Worm (Caenorhabditis elegans): Measurements from ENCODE around the gene gldi-3.

gldi-3 gene

DNA sequence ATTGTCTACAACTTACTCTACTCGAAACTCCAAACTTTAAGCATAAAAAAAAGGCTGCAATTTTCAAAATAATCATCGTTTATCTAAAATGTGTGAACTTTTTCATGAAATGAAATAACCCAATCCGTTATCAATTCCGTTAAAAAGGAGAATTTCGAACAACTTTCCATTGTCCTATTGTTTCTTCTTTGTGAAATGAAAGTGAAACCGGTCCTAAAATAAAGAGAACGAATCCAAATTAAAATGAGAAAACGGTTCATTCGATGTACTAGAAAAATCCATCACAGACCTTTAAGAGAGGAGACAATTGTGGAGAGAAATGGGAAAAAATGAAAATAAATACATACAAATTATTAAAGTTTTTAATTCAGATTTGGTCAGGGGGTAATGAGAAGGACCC lies 15.8 kb upstream of the gldi-3 start, which contains the start of gene C01G6.9:
Gene C01G6.9 (minus strand): TSS at position 141 of the 400 bp plus-strand sequence.
- TF ChIP-seq Y53G8AR.9 (GFP tag; conservative IDR thresholded peaks at IDR 0.05), result no peak
- no peak for TF ChIP-seq aptf-3 (GFP tag; IDR thresholded peaks at IDR 0.05)
- TF ChIP-seq ceh-58 (GFP tag; IDR thresholded peaks at IDR 0.05), result no peak
- TF ChIP-seq let-607 (tag; optimal IDR thresholded peaks at IDR 0.05), result no peak
- TF ChIP-seq F23B12.7 (tag; optimal IDR thresholded peaks at IDR 0.05; ENCODE audit: insufficient read depth), result no peak
- no peak for TF ChIP-seq mes-4 (tag; optimal IDR thresholded peaks at IDR 0.05)
- TF ChIP-seq lsy-27 (tag; optimal IDR thresholded peaks at IDR 0.05; ENCODE audit: borderline replicate concordance, insufficient read depth), result no peak
- TF ChIP-seq mxl-1 (tag; optimal IDR thresholded peaks at IDR 0.05), result no peak
- no peak for TF ChIP-seq snpc-1.1 (tag; optimal IDR thresholded peaks at IDR 0.05; ENCODE audit: insufficient read depth)
- TF ChIP-seq Y67H2A.10 (GFP tag; conservative IDR thresholded peaks at IDR 0.05), result no peak
- no peak for TF ChIP-seq hrde-1 (tag; optimal IDR thresholded peaks at IDR 0.05; ENCODE audit: borderline replicate concordance)
- TF ChIP-seq let-526 (GFP tag; IDR thresholded peaks at IDR 0.05), result no peak
- TF ChIP-seq F37B4.10 (GFP tag; IDR thresholded peaks at IDR 0.05), result no peak
- TF ChIP-seq madf-8 (GFP tag; conservative IDR thresholded peaks at IDR 0.05), result no peak
- TF ChIP-seq xnd-1 (tag; optimal IDR thresholded peaks at IDR 0.05), result no peak
- TF ChIP-seq atf-7 (tag; optimal IDR thresholded peaks at IDR 0.05), result no peak
- TF ChIP-seq nhr-90 (tag; optimal IDR thresholded peaks at IDR 0.05), result no peak

DNA sequence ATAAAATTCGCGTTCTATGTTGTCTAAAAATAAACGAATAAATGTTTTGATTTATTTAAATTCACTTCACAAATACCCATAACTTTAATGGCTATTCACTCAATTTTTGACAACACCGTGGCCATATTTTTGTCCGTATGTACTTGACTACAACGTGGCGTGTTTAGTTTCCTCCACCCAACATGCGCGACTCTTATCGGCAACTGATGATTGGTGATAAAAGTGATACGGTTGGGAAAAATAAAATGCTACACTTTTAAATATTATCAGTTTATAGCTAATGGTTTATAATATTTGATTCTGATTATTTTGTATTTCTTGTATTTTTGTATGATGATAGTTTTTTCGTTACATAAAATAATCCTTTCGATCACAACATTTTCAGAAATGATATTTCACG lies 11.7 kb upstream of the gldi-3 start, which contains the start of gene acs-7:
Gene acs-7 (plus strand): TSS at position 386 of the 400 bp plus-strand sequence.
- TF ChIP-seq F39B2.1 (GFP tag; IDR thresholded peaks at IDR 0.05) (no peak), let-607 (tag; optimal IDR thresholded peaks at IDR 0.05) (peak in 1 of 2 experiments; percentile 26), nhr-80 (tag; optimal IDR thresholded peaks at IDR 0.05) (peak; percentile 86)

DNA sequence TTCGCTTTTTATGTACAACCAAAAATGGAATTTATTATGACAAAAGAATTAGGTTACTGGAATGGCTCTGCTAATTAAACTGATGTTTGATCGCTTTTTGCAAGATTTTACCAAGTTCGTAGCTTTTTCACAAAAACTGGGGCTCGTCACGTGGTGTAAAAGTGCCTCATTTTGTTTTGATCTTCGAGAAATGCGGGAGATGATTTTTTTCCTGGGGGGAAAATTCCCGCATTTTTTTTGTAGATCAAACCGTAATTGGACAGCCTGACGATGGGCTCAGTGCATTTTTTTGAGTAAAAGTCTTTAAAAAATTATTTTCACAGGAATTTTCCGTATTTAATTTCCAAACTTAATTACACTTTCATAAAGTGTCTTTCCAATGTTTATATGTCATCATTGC lies 9.2 kb upstream of the gldi-3 start:
- TF ChIP-seq ekl-4 (GFP tag; IDR thresholded peaks at IDR 0.05) (peak; percentile 26; the same call in 1 of the 2 replicates), F33H1.4 (GFP tag; IDR thresholded peaks at IDR 0.05) (peak; percentile 49), efl-1 (GFP tag; optimal IDR thresholded peaks at IDR 0.05) (peak; percentile 73), hmg-1.2 (GFP tag; IDR thresholded peaks at IDR 0.05) (peak; percentile 23; the same call in 1 of the 2 replicates), dpl-1 (GFP tag; optimal IDR thresholded peaks at IDR 0.05) (peak; percentile 1), F37B4.10 (GFP tag; IDR thresholded peaks at IDR 0.05) (no peak), ceh-91 (GFP tag; IDR thresholded peaks at IDR 0.05) (peak; percentile 29; the same call in 1 of the 2 replicates), mes-4 (tag; optimal IDR thresholded peaks at IDR 0.05) (no peak), C17E4.6 (GFP tag; IDR thresholded peaks at IDR 0.05) (no peak), xnd-1 (tag; optimal IDR thresholded peaks at IDR 0.05) (peak; percentile 70), madf-8 (GFP tag; conservative IDR thresholded peaks at IDR 0.05) (peak; percentile 55), madf-6 (GFP tag; IDR thresholded peaks at IDR 0.05) (peak; percentile 85)

DNA sequence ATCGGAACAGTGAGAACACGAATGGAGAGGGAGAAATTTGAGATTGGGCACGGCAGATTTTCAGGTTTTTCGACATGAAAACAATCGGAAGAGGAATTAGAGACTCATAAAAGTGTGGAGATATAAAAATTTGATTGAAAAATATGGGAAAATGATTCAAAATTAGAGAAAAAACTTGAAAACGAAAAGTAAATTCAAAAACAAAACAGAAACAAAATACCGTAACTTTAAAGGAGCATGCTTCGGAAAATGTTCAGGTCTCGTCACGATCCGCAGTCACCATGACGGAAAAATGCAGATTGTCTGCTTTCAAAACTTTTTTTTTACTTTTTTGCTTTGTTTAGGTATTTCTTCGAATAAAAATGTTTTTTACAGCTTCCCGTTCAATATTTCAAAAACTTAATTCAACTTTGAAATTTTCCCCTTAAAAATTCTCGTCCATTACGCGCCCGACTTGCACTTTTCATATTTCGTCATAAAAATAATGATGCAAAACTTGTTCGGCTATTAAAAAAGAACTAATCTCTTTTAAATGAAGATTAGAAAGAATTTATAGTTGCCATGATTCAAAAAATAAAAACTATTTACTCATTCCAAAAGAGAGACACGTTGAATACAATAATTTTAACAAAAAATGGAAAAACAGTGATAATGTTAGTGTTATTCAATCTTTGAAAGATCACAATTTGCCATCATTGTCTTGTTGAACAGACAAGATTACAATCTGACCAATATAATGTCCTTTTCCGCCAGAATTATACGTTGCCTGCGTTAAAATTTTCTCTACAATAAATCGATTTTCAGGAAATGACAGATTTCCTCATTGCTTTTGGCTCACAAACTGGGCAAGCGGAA lies 5.5 kb upstream of the gldi-3 start, which contains the start of gene mtrr-1:
Gene mtrr-1 (plus strand): TSS at position 805 of the 855 bp plus-strand sequence.
- peak; percentile 46 for TF ChIP-seq snpc-1.3 (tag; optimal IDR thresholded peaks at IDR 0.05; ENCODE audit: insufficient read depth)
- TF ChIP-seq ceh-27 (GFP tag; optimal IDR thresholded peaks at IDR 0.05), result no peak
- no peak for TF ChIP-seq ceh-100 (GFP tag; IDR thresholded peaks at IDR 0.05)
- TF ChIP-seq Y53G8AR.9 (GFP tag; conservative IDR thresholded peaks at IDR 0.05), result peak; percentile 47; the same call in 1 of the 2 replicates
- peak; percentile 46 for TF ChIP-seq F49E8.2 (tag; optimal IDR thresholded peaks at IDR 0.05; ENCODE audit: insufficient read depth)
- no peak for TF ChIP-seq T26A5.8 (tag; optimal IDR thresholded peaks at IDR 0.05)
- no peak for TF ChIP-seq nfya-2 (GFP tag; IDR thresholded peaks at IDR 0.05)
- TF ChIP-seq ZK185.1 (tag; optimal IDR thresholded peaks at IDR 0.05; ENCODE audit: poor library complexity, severe bottlenecking), result peak; percentile 49
- no peak for TF ChIP-seq attf-6 (GFP tag; IDR thresholded peaks at IDR 0.05)
- no peak for TF ChIP-seq Y95B8A.8 (GFP tag; IDR thresholded peaks at IDR 0.05)
- TF ChIP-seq F23B12.7 (tag; optimal IDR thresholded peaks at IDR 0.05; ENCODE audit: insufficient read depth), result no peak
- TF ChIP-seq tbp1 (GFP tag; optimal IDR thresholded peaks at IDR 0.05), result peak; percentile 18
- TF ChIP-seq attf-3 (GFP tag; conservative IDR thresholded peaks at IDR 0.05), result no peak
- TF ChIP-seq aptf-3 (GFP tag; IDR thresholded peaks at IDR 0.05), result no peak
- no peak for TF ChIP-seq hmg-20 (GFP tag; IDR thresholded peaks at IDR 0.05)
- no peak for TF ChIP-seq cebp-1 (GFP tag; IDR thresholded peaks at IDR 0.05)
- TF ChIP-seq cebp-1 (tag; optimal IDR thresholded peaks at IDR 0.05), result peak; percentile 11
